Worm (Caenorhabditis elegans) whole organism, L4/young adult: ENCODE results near the gene nhr-140.

Experiments used
- W03F9.2 ChIP-seq: fragments of 150-350 bp; optimal IDR thresholded peaks from 2 replicates; lab custom pipeline; 2014; ENCODE audit warnings: missing biosample characterization, missing genetic modification characterization
- dao-5 ChIP-seq: sonication (generic microtip); optimal IDR thresholded peaks from 2 replicates; lab custom pipeline; 2016; ENCODE audit warnings: missing genotype, missing genetic modification characterization, moderate library complexity, missing compliant biosample characterization
- him-1 ChIP-seq: sonication (generic microtip); optimal IDR thresholded peaks from 2 replicates; lab custom pipeline; 2016; ENCODE audit warnings: missing genotype, missing genetic modification reagents, missing genetic modification characterization, missing compliant biosample characterization

ce11 chrV:6949770-6950169 lies 39.7 kb downstream of the nhr-140 start, which contains the start of gene Y57E12B.11:
- TF ChIP-seq him-1 (tag; lab: Kevin White, UChicago), result no peak
- TF ChIP-seq W03F9.2 (tag; lab: Kevin White, UChicago), result no peak
- no peak for TF ChIP-seq dao-5 (tag; lab: Kevin White, UChicago)
